Worm (Caenorhabditis elegans): Measurements from ENCODE around the gene C31C9.7.

C31C9.7 gene

ce11 chrII:13664416-13664815 lies 4.5 kb upstream of the C31C9.7 start:
- TF ChIP-seq W03F9.2 (tag; optimal IDR thresholded peaks at IDR 0.05) = no peak
- TF ChIP-seq dao-5 (tag; optimal IDR thresholded peaks at IDR 0.05) = no peak
- TF ChIP-seq him-1 (tag; optimal IDR thresholded peaks at IDR 0.05) = no peak

ce11 chrII:13664993-13665680 lies 3.8 kb upstream of the C31C9.7 start:
- TF ChIP-seq him-1 (tag; optimal IDR thresholded peaks at IDR 0.05) (no peak), W03F9.2 (tag; optimal IDR thresholded peaks at IDR 0.05) (no peak), dao-5 (tag; optimal IDR thresholded peaks at IDR 0.05) (no peak)

ce11 chrII:13670707-13671295 lies 1.9 kb downstream of the C31C9.7 start:
- TF ChIP-seq W03F9.2 (tag; optimal IDR thresholded peaks at IDR 0.05) (no peak), him-1 (tag; optimal IDR thresholded peaks at IDR 0.05) (no peak), dao-5 (tag; optimal IDR thresholded peaks at IDR 0.05) (no peak)

ce11 chrII:13672057-13672456 lies 3.2 kb downstream of the C31C9.7 start:
- no peak for TF ChIP-seq him-1 (tag; optimal IDR thresholded peaks at IDR 0.05)
- TF ChIP-seq W03F9.2 (tag; optimal IDR thresholded peaks at IDR 0.05) = no peak
- no peak for TF ChIP-seq dao-5 (tag; optimal IDR thresholded peaks at IDR 0.05)

- TF ChIP-seq dao-5 (tag; optimal IDR thresholded peaks at IDR 0.05) (no peak), W03F9.2 (tag; optimal IDR thresholded peaks at IDR 0.05) (no peak), him-1 (tag; optimal IDR thresholded peaks at IDR 0.05) (no peak)
Measured at ce11 chrII:13673605-13674193, 4.8 kb downstream of the C31C9.7 start.

- no peak for TF ChIP-seq him-1 (tag; optimal IDR thresholded peaks at IDR 0.05)
- no peak for TF ChIP-seq W03F9.2 (tag; optimal IDR thresholded peaks at IDR 0.05)
- no peak for TF ChIP-seq dao-5 (tag; optimal IDR thresholded peaks at IDR 0.05)
Measured at ce11 chrII:13675212-13675611, 6.3 kb downstream of the C31C9.7 start.

- TF ChIP-seq dao-5 (tag; optimal IDR thresholded peaks at IDR 0.05) (no peak), him-1 (tag; optimal IDR thresholded peaks at IDR 0.05) (no peak), W03F9.2 (tag; optimal IDR thresholded peaks at IDR 0.05) (no peak)
Measured at ce11 chrII:13677927-13678326, 9.0 kb downstream of the C31C9.7 start.

- TF ChIP-seq W03F9.2 (tag; optimal IDR thresholded peaks at IDR 0.05) = no peak
- no peak for TF ChIP-seq him-1 (tag; optimal IDR thresholded peaks at IDR 0.05)
- TF ChIP-seq dao-5 (tag; optimal IDR thresholded peaks at IDR 0.05) = no peak
Measured at ce11 chrII:13678555-13679119, 9.7 kb downstream of the C31C9.7 start.

ce11 chrII:13679775-13680320 lies 10.9 kb downstream of the C31C9.7 start:
- TF ChIP-seq him-1 (tag; optimal IDR thresholded peaks at IDR 0.05) = no peak
- no peak for TF ChIP-seq W03F9.2 (tag; optimal IDR thresholded peaks at IDR 0.05)
- TF ChIP-seq dao-5 (tag; optimal IDR thresholded peaks at IDR 0.05) = no peak

ce11 chrII:13681063-13681462 lies 12.2 kb downstream of the C31C9.7 start:
- TF ChIP-seq W03F9.2 (tag; optimal IDR thresholded peaks at IDR 0.05) (no peak), dao-5 (tag; optimal IDR thresholded peaks at IDR 0.05) (no peak), him-1 (tag; optimal IDR thresholded peaks at IDR 0.05) (no peak)

ce11 chrII:13685581-13685980 lies 16.7 kb downstream of the C31C9.7 start:
- TF ChIP-seq dao-5 (tag; optimal IDR thresholded peaks at IDR 0.05) (no peak), him-1 (tag; optimal IDR thresholded peaks at IDR 0.05) (no peak), W03F9.2 (tag; optimal IDR thresholded peaks at IDR 0.05) (no peak)

ce11 chrII:13694712-13695111 lies 25.8 kb downstream of the C31C9.7 start, which contains the start of gene rpoa-1:
Gene rpoa-1 (minus strand): TSS chrII:13694795.
- TF ChIP-seq dao-5 (tag; optimal IDR thresholded peaks at IDR 0.05) (no peak), W03F9.2 (tag; optimal IDR thresholded peaks at IDR 0.05) (no peak), him-1 (tag; optimal IDR thresholded peaks at IDR 0.05) (no peak)

ce11 chrII:13695343-13696332 lies 26.7 kb downstream of the C31C9.7 start, which contains the start of gene kqt-3:
Gene kqt-3 (plus strand): TSS chrII:13696282.
- TF ChIP-seq him-1 (tag; optimal IDR thresholded peaks at IDR 0.05) (no peak), dao-5 (tag; optimal IDR thresholded peaks at IDR 0.05) (no peak), W03F9.2 (tag; optimal IDR thresholded peaks at IDR 0.05) (no peak)

Data from whole organism, L4/young adult.